Worm (Caenorhabditis elegans) whole organism, midembryonic: ENCODE data around the gene taf-6.2.

Source experiments
- T22C8.4 ChIP-seq: fragments of 200-800 bp; sonication (Bioruptor generic); IDR thresholded peaks from 2 replicates; pipeline ENCODE4 v1.3.6; 2022; ENCODE audit warnings: missing genetic modification characterization, missing compliant biosample characterization
- cog-1 ChIP-seq: sonication (generic microtip); optimal IDR thresholded peaks from 2 replicates; lab custom pipeline; 2016; ENCODE audit warnings: missing genetic modification characterization, missing compliant biosample characterization
- flt-1 ChIP-seq: fragments of 200-800 bp; sonication (Bioruptor generic); IDR thresholded peaks from 2 replicates; pipeline ENCODE4 v1.3.6; 2022; ENCODE audit warnings: missing genetic modification characterization, missing compliant biosample characterization
- med-1 ChIP-seq: sonication (generic microtip); optimal IDR thresholded peaks from 2 replicates; lab custom pipeline; 2017; ENCODE audit warnings: missing genetic modification characterization, mild to moderate bottlenecking, missing compliant biosample characterization, antibody characterized with exemption, missing genetic modification reagents; ENCODE audit not compliant: insufficient read depth

ce11 chrIV:3652223-3652622, 42.3 kb downstream of the taf-6.2 start:
- no peak for TF ChIP-seq flt-1
- TF ChIP-seq med-1 (GFP tag; lab: Kevin White, UChicago): no peak
- TF ChIP-seq T22C8.4 (GFP tag; lab: Robert Waterston, UW): no peak
- TF ChIP-seq cog-1 (tag; lab: Kevin White, UChicago): no peak
